Worm (Caenorhabditis elegans) whole organism, L2 larva: ENCODE results near the gene taf-11.1.

Source experiments
- ama-1 ChIP-seq: fragments of 150-350 bp; optimal IDR thresholded peaks from 2 replicates; lab custom pipeline; 2018; ENCODE audit warnings: inconsistent platforms
- nhr-12 ChIP-seq: fragments of 150-350 bp; optimal IDR thresholded peaks from 2 replicates; lab custom pipeline; 2014; ENCODE audit warnings: missing biosample characterization, missing genetic modification characterization

DNA sequence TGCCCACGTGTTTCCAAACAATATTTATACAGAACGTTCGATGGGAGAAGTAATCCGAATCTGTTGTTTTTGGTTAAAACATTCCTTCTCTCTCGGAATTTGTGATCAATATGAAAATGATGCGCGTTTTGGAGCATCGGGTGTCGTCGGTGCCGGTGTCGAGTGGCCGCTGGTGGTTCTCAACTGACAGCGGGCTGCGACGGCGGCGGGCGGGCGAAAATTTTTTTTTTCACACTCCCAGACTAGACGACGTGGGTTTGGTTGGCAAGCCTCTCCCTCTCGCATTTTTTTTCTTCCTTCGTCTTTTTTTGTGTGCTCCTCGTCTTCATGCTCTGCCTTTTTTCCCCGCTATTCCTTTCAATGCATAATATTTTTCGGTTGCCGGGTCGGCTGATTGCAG lies 36.8 kb upstream of the taf-11.1 start, which contains the start of gene W01H2.2:
- TF ChIP-seq ama-1 (lab: Kevin White, UChicago) (no peak), nhr-12 (no peak)
